Worm (Caenorhabditis elegans) whole organism, L4 larva: Measurements from ENCODE around the gene rdl-1.

Experiments
- F49E8.2 ChIP-seq: sonication (generic microtip); optimal IDR thresholded peaks from 2 replicates; lab custom pipeline; 2016; ENCODE audit warnings: missing compliant biosample characterization, mild to moderate bottlenecking, missing genetic modification characterization, borderline replicate concordance
- R02D3.7 ChIP-seq: fragments of 150-350 bp; sonication (generic microtip); optimal IDR thresholded peaks from 3 replicates; lab custom pipeline; 2014; ENCODE audit warnings: missing biosample characterization, missing genetic modification characterization
- dmd-8 ChIP-seq: fragments of 200-800 bp; sonication (Bioruptor generic); IDR thresholded peaks from 2 replicates; pipeline ENCODE4 v1.3.6; 2022; ENCODE audit warnings: missing genetic modification characterization, missing compliant biosample characterization
- fkh-10 ChIP-seq: fragments of 150-350 bp; optimal IDR thresholded peaks from 2 replicates; lab custom pipeline; 2014; ENCODE audit warnings: missing biosample characterization, missing genetic modification reagents, missing genetic modification characterization
- fos-1 ChIP-seq: fragments of 150-350 bp; optimal IDR thresholded peaks from 2 replicates; lab custom pipeline; 2014; ENCODE audit warnings: missing biosample characterization, missing genetic modification characterization
- hlh-30 ChIP-seq: sonication (generic microtip); optimal IDR thresholded peaks from 2 replicates; lab custom pipeline; 2017; ENCODE audit warnings: antibody characterized with exemption, mild to moderate bottlenecking, missing genetic modification characterization, missing compliant biosample characterization; ENCODE audit not compliant: insufficient read depth
- lim-7 ChIP-seq: fragments of 200-800 bp; sonication (Bioruptor generic); IDR thresholded peaks from 2 replicates; pipeline ENCODE4 v1.3.6; 2022; ENCODE audit warnings: missing genetic modification characterization, missing compliant biosample characterization
- lin-1 ChIP-seq: fragments of 200-800 bp; sonication (Bioruptor generic); IDR thresholded peaks from 2 replicates; pipeline ENCODE4 v1.3.6; 2022; ENCODE audit warnings: missing genetic modification reagents, missing genetic modification characterization, missing compliant biosample characterization
- lin-38 ChIP-seq: fragments of 200-800 bp; sonication (Bioruptor generic); IDR thresholded peaks from 2 replicates; pipeline ENCODE4 v1.3.6; 2022; ENCODE audit warnings: missing genetic modification reagents, missing genetic modification characterization, missing compliant biosample characterization
- pqm-1 ChIP-seq: sonication (generic microtip); optimal IDR thresholded peaks from 2 replicates; lab custom pipeline; 2017; ENCODE audit warnings: missing biosample characterization, missing genetic modification characterization
- tag-97 ChIP-seq: fragments of 200-800 bp; sonication (Bioruptor generic); IDR thresholded peaks from 2 replicates; pipeline ENCODE4 v1.3.6; 2022; ENCODE audit warnings: missing genetic modification characterization, missing compliant biosample characterization

- TF ChIP-seq lim-7 (GFP tag; lab: Robert Waterston, UW) (no peak), tag-97 (GFP tag; lab: Robert Waterston, UW) (no peak), lin-1 (GFP tag; lab: Robert Waterston, UW) (no peak), dmd-8 (GFP tag; lab: Robert Waterston, UW) (no peak), fos-1 (no peak), fkh-10 (GFP tag; lab: Kevin White, UChicago) (no peak), hlh-30 (tag; lab: Kevin White, UChicago) (no peak), F49E8.2 (tag; lab: Kevin White, UChicago) (no peak), pqm-1 (tag; lab: Kevin White, UChicago) (no peak), lin-38 (GFP tag; lab: Robert Waterston, UW) (no peak), R02D3.7 (tag; lab: Kevin White, UChicago) (no peak)
Measured at ce11 chrIV:7803250-7803649, 33.2 kb upstream of the rdl-1 start, which contains the start of gene C33H5.16.
